Worm (Caenorhabditis elegans): ENCODE results near the gene F25G6.8.
"Not testable (repeated sequence)": the region's sequence is repeated elsewhere in the genome, so short reads cannot be mapped to it uniquely, and the experiment has no call there.

The F25G6.8 gene

ce11 chrV:8592691-8593307 is 27.8 kb upstream of the F25G6.8 start:
- peak; percentile 67 for TF ChIP-seq unc-42 (tag; optimal IDR thresholded peaks at IDR 0.05)
- TF ChIP-seq pag-3 (tag; optimal IDR thresholded peaks at IDR 0.05; ENCODE audit: borderline replicate concordance), result no peak
- TF ChIP-seq unc-86 (tag; optimal IDR thresholded peaks at IDR 0.05), result no peak
- TF ChIP-seq gmeb-2 (tag; optimal IDR thresholded peaks at IDR 0.05), result no peak
- no peak for TF ChIP-seq rnt-1 (tag; optimal IDR thresholded peaks at IDR 0.05)
- TF ChIP-seq unc-55 (GFP tag; optimal IDR thresholded peaks at IDR 0.05), result peak; percentile 20
- TF ChIP-seq ceh-22 (tag; optimal IDR thresholded peaks at IDR 0.05), result no peak

DNA sequence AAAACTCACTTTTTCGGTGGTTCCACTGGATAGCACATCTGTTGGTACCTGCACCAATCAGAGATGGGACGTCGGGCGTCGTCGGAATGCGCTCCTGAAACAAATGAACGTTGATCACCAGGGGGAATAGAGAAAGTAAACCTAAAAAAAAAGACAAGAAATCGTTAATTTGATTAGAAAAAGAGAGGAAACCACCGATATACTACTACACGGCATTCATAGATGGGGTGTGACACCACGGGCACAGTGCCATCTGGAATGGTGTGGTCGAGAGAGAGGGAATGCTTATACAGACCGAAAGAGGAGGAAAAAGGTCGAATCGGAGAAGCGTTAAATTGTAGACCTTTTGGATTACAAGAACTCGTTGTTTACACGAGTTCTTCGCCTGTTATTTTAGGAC is 23.1 kb upstream of the F25G6.8 start, which contains the start of gene C10B5.3:
Gene C10B5.3 (minus strand): TSS at position 101 of the 400 bp plus-strand sequence.
- no peak for TF ChIP-seq tbx-7 (tag; optimal IDR thresholded peaks at IDR 0.05)
- no peak for TF ChIP-seq fax-1 (tag; optimal IDR thresholded peaks at IDR 0.05)
- TF ChIP-seq ceh-30 (tag; optimal IDR thresholded peaks at IDR 0.05), result no peak
- TF ChIP-seq ceh-24 (tag; optimal IDR thresholded peaks at IDR 0.05), result no peak
- TF ChIP-seq pqm-1 (tag; optimal IDR thresholded peaks at IDR 0.05), result no peak
- no peak for TF ChIP-seq mec-3 (tag; optimal IDR thresholded peaks at IDR 0.05; ENCODE audit: borderline replicate concordance)
- no peak for TF ChIP-seq rnt-1 (tag; optimal IDR thresholded peaks at IDR 0.05)
- TF ChIP-seq ceh-9 (tag; optimal IDR thresholded peaks at IDR 0.05), result no peak
- no peak for TF ChIP-seq che-1 (tag; optimal IDR thresholded peaks at IDR 0.05)
- no peak for TF ChIP-seq ceh-14 (tag; optimal IDR thresholded peaks at IDR 0.05)
- TF ChIP-seq T23F11.4 (GFP tag; optimal IDR thresholded peaks at IDR 0.05), result no peak
- no peak for TF ChIP-seq fkh-10 (GFP tag; optimal IDR thresholded peaks at IDR 0.05)

ce11 chrV:8586920-8587319 is 21.9 kb upstream of the F25G6.8 start:
- TF ChIP-seq ref-2 (tag; optimal IDR thresholded peaks at IDR 0.05) (no peak), elt-2 (tag; optimal IDR thresholded peaks at IDR 0.05) (peak; percentile 19)

DNA sequence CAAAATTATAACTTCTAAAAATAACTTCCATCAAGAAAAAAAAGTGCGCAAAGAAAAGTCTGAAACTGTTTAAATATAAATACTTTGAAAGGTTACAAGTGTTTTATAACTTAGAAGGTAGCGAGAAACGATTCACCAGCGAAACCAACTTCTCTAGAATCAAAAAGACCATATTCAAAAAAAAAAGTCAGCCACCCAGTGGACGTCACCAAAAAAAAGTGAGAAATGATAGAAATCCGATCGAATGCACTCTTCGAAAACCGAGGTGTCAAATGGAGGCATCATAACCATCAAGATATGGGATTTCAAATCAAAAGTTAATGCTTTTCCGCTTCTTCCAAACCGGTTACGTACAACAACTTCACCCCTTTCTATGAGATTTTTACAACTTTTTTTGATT is 21.5 kb upstream of the F25G6.8 start:
- TF ChIP-seq sox-4 (tag; optimal IDR thresholded peaks at IDR 0.05), result no peak
- no peak for TF ChIP-seq rnt-1 (tag; optimal IDR thresholded peaks at IDR 0.05)
- TF ChIP-seq gmeb-2 (tag; optimal IDR thresholded peaks at IDR 0.05), result no peak
- no peak for TF ChIP-seq dmd-4 (tag; optimal IDR thresholded peaks at IDR 0.05; ENCODE audit: borderline replicate concordance)
- TF ChIP-seq ceh-22 (tag; optimal IDR thresholded peaks at IDR 0.05), result no peak
- TF ChIP-seq che-1 (tag; optimal IDR thresholded peaks at IDR 0.05), result no peak

ce11 chrV:8580961-8581360 is 16.0 kb upstream of the F25G6.8 start, which contains the start of gene C10B5.1:
Gene C10B5.1, plus strand, starts transcription at chrV:8581261.
- TF ChIP-seq mec-3 (tag; optimal IDR thresholded peaks at IDR 0.05; ENCODE audit: borderline replicate concordance) (no peak), C08G9.2 (tag; optimal IDR thresholded peaks at IDR 0.05) (no peak), che-1 (tag; optimal IDR thresholded peaks at IDR 0.05) (no peak), K02D7.2 (tag; optimal IDR thresholded peaks at IDR 0.05) (no peak), madf-2 (tag; optimal IDR thresholded peaks at IDR 0.05) (no peak), pag-3 (tag; optimal IDR thresholded peaks at IDR 0.05; ENCODE audit: borderline replicate concordance) (no peak), zip-5 (tag; optimal IDR thresholded peaks at IDR 0.05) (no peak), ceh-31 (tag; optimal IDR thresholded peaks at IDR 0.05) (no peak), sdc-2 (tag; optimal IDR thresholded peaks at IDR 0.05) (no peak), ceh-34 (tag; optimal IDR thresholded peaks at IDR 0.05) (no peak), hlh-8 (tag; optimal IDR thresholded peaks at IDR 0.05) (no peak), hlh-15 (tag; optimal IDR thresholded peaks at IDR 0.05) (no peak), ceh-24 (tag; optimal IDR thresholded peaks at IDR 0.05) (no peak), tbx-2 (tag; optimal IDR thresholded peaks at IDR 0.05) (no peak)

DNA sequence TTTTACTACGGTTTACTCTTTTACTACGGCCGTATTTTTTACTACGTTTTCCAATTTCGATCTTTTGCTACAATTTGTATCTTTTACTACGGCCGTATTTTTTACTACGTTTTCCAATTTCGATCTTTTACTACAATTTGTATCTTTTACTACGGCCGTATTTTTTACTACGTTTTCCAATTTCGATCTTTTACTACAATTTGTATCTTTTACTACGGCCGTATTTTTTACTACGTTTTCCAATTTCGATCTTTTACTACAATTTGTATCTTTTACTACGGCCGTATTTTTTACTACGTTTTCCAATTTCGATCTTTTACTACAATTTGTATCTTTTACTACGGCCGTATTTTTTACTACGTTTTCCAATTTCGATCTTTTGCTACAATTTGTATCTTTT is 9.8 kb upstream of the F25G6.8 start, which contains the start of gene F25G6.1:
Gene F25G6.1 (plus strand): TSS at position 301 of the 400 bp plus-strand sequence.
- TF ChIP-seq ahr-1 (tag; optimal IDR thresholded peaks at IDR 0.05); unc-42 (tag; optimal IDR thresholded peaks at IDR 0.05); ama-1 (optimal IDR thresholded peaks at IDR 0.05): not testable (repeated sequence)
